Fruit fly (Drosophila melanogaster): ENCODE results near the gene Mec2.
A peak's percentile ranks its signal among the peaks of the same experiment; 100 is the strongest.

- TF ChIP-seq CG11294 (GFP tag; IDR thresholded peaks at IDR 0.05) (no peak), CG6854 (GFP tag; optimal IDR thresholded peaks at IDR 0.05) (no peak), Sox15 (GFP tag; optimal IDR thresholded peaks at IDR 0.05) (no peak), CG1621 (tag; optimal IDR thresholded peaks at IDR 0.05) (peak; percentile 63)
These were observed 37.4 kb downstream of the Mec2 start for dm6 chrX:19225304-19225640.
